Worm (Caenorhabditis elegans) whole organism, L4/young adult: ENCODE results near the gene F52C6.4.
"Not testable (repeated sequence)": the region's sequence is repeated elsewhere in the genome, so short reads cannot be mapped to it uniquely, and the experiment has no call there.

ENCODE experiments used
- W03F9.2 ChIP-seq: fragments of 150-350 bp; optimal IDR thresholded peaks from 2 replicates; lab custom pipeline; 2014; ENCODE audit warnings: missing biosample characterization, missing genetic modification characterization
- dao-5 ChIP-seq: sonication (generic microtip); optimal IDR thresholded peaks from 2 replicates; lab custom pipeline; 2016; ENCODE audit warnings: missing genotype, missing genetic modification characterization, moderate library complexity, missing compliant biosample characterization
- him-1 ChIP-seq: sonication (generic microtip); optimal IDR thresholded peaks from 2 replicates; lab custom pipeline; 2016; ENCODE audit warnings: missing genotype, missing genetic modification reagents, missing genetic modification characterization, missing compliant biosample characterization

Gene F52C6.4

ce11 chrII:1901981-1902380 is 21.0 kb upstream of the F52C6.4 start, which contains the start of gene math-23:
TSS of gene math-23 (plus strand) at chrII:1902281.
- no peak for TF ChIP-seq W03F9.2
- TF ChIP-seq him-1 = no peak
- TF ChIP-seq dao-5 (tag; lab: Kevin White, UChicago) = no peak

- TF ChIP-seq him-1 = no peak
- TF ChIP-seq W03F9.2 = no peak
- TF ChIP-seq dao-5 (tag; lab: Kevin White, UChicago) = no peak
Measured at ce11 chrII:1905104-1905503, 17.8 kb upstream of the F52C6.4 start, which contains the start of gene math-22. TSS of gene math-22 (plus strand) at chrII:1905404.

- TF ChIP-seq W03F9.2 (no peak), him-1 (no peak), dao-5 (tag; lab: Kevin White, UChicago) (no peak)
Measured at ce11 chrII:1912741-1913140, 10.2 kb upstream of the F52C6.4 start, which contains the start of gene math-31. TSS of gene math-31 (minus strand) at chrII:1912841.

- TF ChIP-seq dao-5 (tag; lab: Kevin White, UChicago) (no peak), him-1 (no peak), W03F9.2 (no peak)
Measured at ce11 chrII:1917862-1918261, 5.1 kb upstream of the F52C6.4 start, which contains the start of gene bath-4. TSS of gene bath-4 (minus strand) at chrII:1917962.

ce11 chrII:1921018-1921417 is 1.9 kb upstream of the F52C6.4 start, which contains the start of gene bath-7:
TSS of gene bath-7 (minus strand) at chrII:1921118.
- TF ChIP-seq him-1 (no peak), dao-5 (tag; lab: Kevin White, UChicago) (no peak), W03F9.2 (no peak)

- no peak for TF ChIP-seq dao-5 (tag; lab: Kevin White, UChicago)
- no peak for TF ChIP-seq him-1
- no peak for TF ChIP-seq W03F9.2
Measured at ce11 chrII:1924459-1924858, 1.5 kb downstream of the F52C6.4 start, which contains the start of gene F52C6.3. TSS of gene F52C6.3 (plus strand) at chrII:1924759.

ce11 chrII:1926162-1926561 is 3.2 kb downstream of the F52C6.4 start, which contains the start of gene F52C6.2:
TSS of gene F52C6.2 (plus strand) at chrII:1926462.
- TF ChIP-seq dao-5 (tag; lab: Kevin White, UChicago) (no peak), W03F9.2 (no peak), him-1 (no peak)

ce11 chrII:1928578-1928977 is 5.6 kb downstream of the F52C6.4 start:
- TF ChIP-seq him-1 = no peak

ce11 chrII:1939652-1940051 is 16.7 kb downstream of the F52C6.4 start, which contains the start of gene ZK250.13:
TSS of gene ZK250.13 (minus strand) at chrII:1939752.
- TF ChIP-seq dao-5 (tag; lab: Kevin White, UChicago) (no peak), him-1 (no peak), W03F9.2 (no peak)

- TF ChIP-seq dao-5 (tag; lab: Kevin White, UChicago) = no peak
- no peak for TF ChIP-seq W03F9.2
- no peak for TF ChIP-seq him-1
Measured at ce11 chrII:1945093-1945492, 22.2 kb downstream of the F52C6.4 start, which contains the start of gene ZK250.14. TSS of gene ZK250.14 (minus strand) at chrII:1945193.

- no peak for TF ChIP-seq W03F9.2
- no peak for TF ChIP-seq dao-5 (tag; lab: Kevin White, UChicago)
- no peak for TF ChIP-seq him-1
Measured at ce11 chrII:1946427-1946826, 23.5 kb downstream of the F52C6.4 start, which contains the start of gene math-48. TSS of gene math-48 (minus strand) at chrII:1946527.

- not testable (repeated sequence) for TF ChIP-seq W03F9.2; him-1; dao-5 (tag; lab: Kevin White, UChicago)
Measured at ce11 chrII:1948393-1948792, 25.5 kb downstream of the F52C6.4 start, which contains the start of gene ZK250.2. TSS of gene ZK250.2 (plus strand) at chrII:1948693.

ce11 chrII:1949119-1949518 is 26.2 kb downstream of the F52C6.4 start:
- no peak for TF ChIP-seq dao-5 (tag; lab: Kevin White, UChicago)
- no peak for TF ChIP-seq W03F9.2
- TF ChIP-seq him-1 = no peak

- not testable (repeated sequence) for TF ChIP-seq dao-5 (tag; lab: Kevin White, UChicago); W03F9.2; him-1
Measured at ce11 chrII:1955568-1955967, 32.6 kb downstream of the F52C6.4 start, which contains the start of gene math-49. TSS of gene math-49 (minus strand) at chrII:1955668.
